Fruit fly (Drosophila melanogaster) whole organism, prepupa: ENCODE data around the gene Gk1.
A peak's percentile ranks its signal among the peaks of the same experiment; 100 is the strongest.

Experiments used
- CG10669 ChIP-seq: fragments of 200-800 bp; sonication (Bioruptor generic); optimal IDR thresholded peaks from 3 replicates; lab custom pipeline; 2018; ENCODE audit warnings: missing biosample characterization, mild to moderate bottlenecking, missing genetic modification characterization, moderate library complexity
- CG15336 ChIP-seq: fragments of 200-800 bp; sonication (Bioruptor generic); IDR thresholded peaks from 2 replicates; pipeline ENCODE4 v1.3.6; 2022; ENCODE audit warnings: missing biosample characterization, missing genetic modification characterization
- CG1621 ChIP-seq: fragments of 200-800 bp; sonication (Bioruptor generic); optimal IDR thresholded peaks from 3 replicates; lab custom pipeline; 2018; ENCODE audit warnings: missing biosample characterization, mild to moderate bottlenecking, missing genetic modification characterization
- CG31627 ChIP-seq: fragments of 200-800 bp; sonication (Bioruptor generic); optimal IDR thresholded peaks from 3 replicates; lab custom pipeline; 2016; ENCODE audit warnings: missing biosample characterization, missing genetic modification characterization
- CG32006 ChIP-seq: fragments of 200-800 bp; sonication (Bioruptor generic); optimal IDR thresholded peaks from 3 replicates; lab custom pipeline; 2017; ENCODE audit warnings: missing biosample characterization, mild to moderate bottlenecking, missing genetic modification characterization
- CG4318 ChIP-seq: fragments of 200-800 bp; sonication (Bioruptor generic); optimal IDR thresholded peaks from 3 replicates; lab custom pipeline; 2017; ENCODE audit warnings: missing biosample characterization, mild to moderate bottlenecking, missing genetic modification characterization
- CG6163 ChIP-seq: fragments of 200-800 bp; sonication (Bioruptor generic); IDR thresholded peaks from 3 replicates; pipeline ENCODE4 v1.3.6; 2022; ENCODE audit warnings: missing biosample characterization, missing genetic modification characterization
- CG6276 ChIP-seq: fragments of 200-800 bp; sonication (Bioruptor generic); optimal IDR thresholded peaks from 2 replicates; lab custom pipeline; 2017; ENCODE audit warnings: missing biosample characterization, mild to moderate bottlenecking, missing genetic modification characterization
- CG6792 ChIP-seq: fragments of 200-800 bp; sonication (Bioruptor generic); optimal IDR thresholded peaks from 3 replicates; lab custom pipeline; 2016; ENCODE audit warnings: missing biosample characterization, missing genetic modification characterization
- CG6808 ChIP-seq: fragments of 200-800 bp; sonication (Bioruptor generic); optimal IDR thresholded peaks from 3 replicates; lab custom pipeline; 2017; ENCODE audit warnings: missing biosample characterization, missing genetic modification characterization, mild to moderate bottlenecking, moderate library complexity, missing genetic modification reagents
- CG7368 ChIP-seq: fragments of 200-800 bp; sonication (Bioruptor generic); optimal IDR thresholded peaks from 3 replicates; lab custom pipeline; 2016; ENCODE audit warnings: missing biosample characterization, missing genetic modification characterization
- CG8119 ChIP-seq: fragments of 200-800 bp; sonication (Bioruptor generic); IDR thresholded peaks from 3 replicates; pipeline ENCODE4 v1.3.6; 2022; ENCODE audit warnings: missing biosample characterization, missing genetic modification characterization
- CG8632 ChIP-seq: fragments of 200-800 bp; sonication (Bioruptor generic); optimal IDR thresholded peaks from 3 replicates; lab custom pipeline; 2016; ENCODE audit warnings: missing biosample characterization, missing genetic modification characterization
- CG9139 ChIP-seq: fragments of 200-800 bp; sonication (Bioruptor generic); optimal IDR thresholded peaks from 3 replicates; lab custom pipeline; 2017; ENCODE audit warnings: missing biosample characterization, mild to moderate bottlenecking, missing genetic modification characterization
- Eip75B ChIP-seq: fragments of 200-800 bp; sonication (Bioruptor generic); optimal IDR thresholded peaks from 3 replicates; lab custom pipeline; 2016; ENCODE audit warnings: missing biosample characterization, missing genetic modification characterization
- Eip78C ChIP-seq: fragments of 200-800 bp; sonication (Bioruptor generic); peaks from one replicate; lab custom pipeline; 2016; ENCODE audit warnings: missing biosample characterization, missing genetic modification characterization
- Eip93F ChIP-seq: fragments of 200-800 bp; sonication (Bioruptor generic); optimal IDR thresholded peaks from 2 replicates; lab custom pipeline; 2016; ENCODE audit warnings: missing biosample characterization, mild to moderate bottlenecking, missing genetic modification characterization
- Ets96B ChIP-seq: fragments of 200-800 bp; optimal IDR thresholded peaks from 2 replicates; lab custom pipeline; 2019; ENCODE audit warnings: missing biosample characterization, mild to moderate bottlenecking, missing genetic modification characterization, moderate library complexity
- Gug ChIP-seq: fragments of 200-800 bp; sonication (Bioruptor generic); IDR thresholded peaks from 2 replicates; pipeline ENCODE4 v1.3.6; 2022; ENCODE audit warnings: missing biosample characterization, missing genetic modification characterization
- Met ChIP-seq: fragments of 200-800 bp; sonication (Bioruptor generic); optimal IDR thresholded peaks from 3 replicates; lab custom pipeline; 2016; ENCODE audit warnings: missing biosample characterization, missing genetic modification characterization
- Smox ChIP-seq: fragments of 200-800 bp; sonication (Bioruptor generic); optimal IDR thresholded peaks from 3 replicates; lab custom pipeline; 2016; ENCODE audit warnings: missing biosample characterization, missing genetic modification characterization
- Sox102F ChIP-seq: fragments of 200-800 bp; sonication (Bioruptor generic); optimal IDR thresholded peaks from 2 replicates; lab custom pipeline; 2016; ENCODE audit warnings: missing biosample characterization, mild to moderate bottlenecking, missing genetic modification characterization
- Sox14 ChIP-seq: fragments of 200-800 bp; sonication (Bioruptor generic); optimal IDR thresholded peaks from 3 replicates; lab custom pipeline; 2016; ENCODE audit warnings: missing biosample characterization, missing genetic modification characterization
- achi ChIP-seq: fragments of 200-800 bp; sonication (Bioruptor generic); optimal IDR thresholded peaks from 3 replicates; lab custom pipeline; 2016; ENCODE audit warnings: missing biosample characterization, missing genetic modification characterization
- dac ChIP-seq: fragments of 200-800 bp; sonication (Bioruptor generic); optimal IDR thresholded peaks from 2 replicates; lab custom pipeline; 2017; ENCODE audit warnings: missing biosample characterization, mild to moderate bottlenecking, missing genetic modification characterization
- dsx ChIP-seq: fragments of 200-800 bp; optimal IDR thresholded peaks from 3 replicates; lab custom pipeline; 2019; ENCODE audit warnings: missing biosample characterization, mild to moderate bottlenecking, missing genetic modification characterization, moderate library complexity; ENCODE audit not compliant: poor library complexity, severe bottlenecking
- eg ChIP-seq: fragments of 200-800 bp; sonication (Bioruptor generic); IDR thresholded peaks from 3 replicates; pipeline ENCODE4 v1.3.6; 2022; ENCODE audit warnings: missing biosample characterization, missing genetic modification characterization
- esn ChIP-seq: fragments of 200-800 bp; sonication (Bioruptor generic); optimal IDR thresholded peaks from 2 replicates; lab custom pipeline; 2016; ENCODE audit warnings: missing biosample characterization, mild to moderate bottlenecking, missing genetic modification characterization, moderate library complexity
- fd59A ChIP-seq: fragments of 200-800 bp; sonication (Bioruptor generic); optimal IDR thresholded peaks from 2 replicates; lab custom pipeline; 2017; ENCODE audit warnings: missing biosample characterization, mild to moderate bottlenecking, missing genetic modification characterization, missing genetic modification reagents
- fd85E ChIP-seq: fragments of 200-800 bp; sonication (Bioruptor generic); optimal IDR thresholded peaks from 3 replicates; lab custom pipeline; 2016; ENCODE audit warnings: missing biosample characterization, missing genetic modification characterization
- fkh ChIP-seq: fragments of 200-800 bp; sonication (Bioruptor generic); optimal IDR thresholded peaks from 3 replicates; lab custom pipeline; 2017; ENCODE audit warnings: missing biosample characterization, mild to moderate bottlenecking, missing genetic modification characterization, moderate library complexity
- lz ChIP-seq: fragments of 200-800 bp; sonication (Bioruptor generic); optimal IDR thresholded peaks from 3 replicates; lab custom pipeline; 2016; ENCODE audit warnings: missing biosample characterization, missing genetic modification characterization
- net ChIP-seq: fragments of 200-800 bp; sonication (Bioruptor generic); optimal IDR thresholded peaks from 3 replicates; lab custom pipeline; 2016; ENCODE audit warnings: missing biosample characterization, missing genetic modification characterization
- svp ChIP-seq: fragments of 200-800 bp; sonication (Bioruptor generic); peaks from one replicate; lab custom pipeline; 2016; ENCODE audit warnings: missing biosample characterization, missing genetic modification characterization
- topi ChIP-seq: fragments of 200-800 bp; sonication (Bioruptor generic); optimal IDR thresholded peaks from 3 replicates; lab custom pipeline; 2016; ENCODE audit warnings: missing biosample characterization, missing genetic modification characterization
- vri ChIP-seq: fragments of 200-800 bp; sonication (Bioruptor generic); optimal IDR thresholded peaks from 3 replicates; lab custom pipeline; 2016; ENCODE audit warnings: missing biosample characterization, mild to moderate bottlenecking, missing genetic modification characterization

Gk1 gene

DNA sequence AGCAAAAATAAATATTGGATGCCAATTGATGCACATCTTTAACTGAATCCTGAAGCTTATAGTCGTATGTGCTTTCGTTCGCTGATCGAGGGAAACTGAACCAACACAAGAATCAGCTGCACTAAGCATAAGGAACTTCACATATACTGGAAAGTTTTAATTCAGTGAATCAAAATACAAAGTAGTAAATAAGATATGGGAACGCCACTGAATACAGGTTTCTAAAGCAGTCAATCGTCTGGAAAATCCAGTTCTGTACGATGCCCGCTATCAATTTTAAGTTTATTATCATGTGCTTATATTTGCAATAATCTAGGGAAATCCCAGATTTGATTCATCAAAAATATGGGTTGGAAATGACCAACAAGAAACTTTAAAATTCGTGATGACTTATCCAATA, 26.6 kb upstream of the Gk1 start, which contains the start of gene CG34454:
Gene CG34454 (minus strand): TSS at position 84 of the 400 bp plus-strand sequence.
- TF ChIP-seq dsx (GFP tag; lab: Kevin White, UChicago): peak; percentile 92
- no peak for TF ChIP-seq CG4318 (GFP tag; lab: Kevin White, UChicago)

DNA sequence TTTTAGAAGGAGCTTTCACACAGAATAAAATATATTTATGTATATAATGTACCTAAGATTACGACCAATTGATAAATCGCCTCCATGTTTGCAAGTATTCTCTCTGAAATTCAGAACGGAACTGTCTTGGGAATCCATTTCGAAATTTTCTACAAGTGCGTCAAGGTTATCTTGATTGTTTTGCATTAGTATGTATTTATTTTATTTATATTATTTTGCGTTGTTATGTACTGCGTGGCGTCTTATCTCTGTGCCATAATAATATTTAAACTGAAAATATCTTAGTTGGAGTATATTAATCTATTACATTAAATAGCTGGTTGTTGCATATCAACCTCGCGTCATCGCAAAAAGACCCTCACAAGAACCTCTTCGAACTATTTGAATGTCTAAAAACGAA, 25.9 kb upstream of the Gk1 start, which contains the start of gene CG42846:
Gene CG42846 (minus strand): TSS at position 101 of the 400 bp plus-strand sequence.
- no peak for TF ChIP-seq dac (GFP tag; lab: Kevin White, UChicago)
- no peak for TF ChIP-seq Gug (GFP tag; lab: Robert Waterston, UW)
- TF ChIP-seq esn (GFP tag; lab: Kevin White, UChicago): no peak
- TF ChIP-seq Sox102F (GFP tag; lab: Kevin White, UChicago): no peak
- TF ChIP-seq lz (GFP tag; lab: Kevin White, UChicago): no peak
- TF ChIP-seq, all 60 proteins: peak for 0

DNA sequence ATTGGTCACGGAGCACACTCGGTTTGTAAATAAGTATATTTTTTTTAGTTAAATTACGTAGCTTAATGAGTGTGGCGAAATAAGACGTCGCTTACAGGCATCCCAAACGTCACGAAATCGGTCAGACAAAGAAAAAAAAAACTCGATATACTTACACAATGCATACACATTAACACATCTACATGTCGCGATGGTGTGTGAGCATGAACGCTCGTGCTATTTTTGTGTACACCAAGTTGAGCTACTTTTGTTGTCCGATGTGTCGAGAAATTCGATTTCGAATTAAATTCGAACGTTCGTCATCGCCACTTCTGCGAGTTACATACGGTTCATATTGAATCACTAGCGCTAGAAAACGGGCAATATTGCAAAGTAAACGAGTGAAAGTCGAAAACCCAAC, 19.5 kb upstream of the Gk1 start:
- TF ChIP-seq vri (GFP tag; lab: Kevin White, UChicago) (peak; percentile 6), CG15336 (GFP tag; lab: Robert Waterston, UW) (0 out of 2 replicates have a peak, but pooled peaks have one; percentile 14), Eip75B (GFP tag; lab: Kevin White, UChicago) (no peak), CG8632 (GFP tag; lab: Kevin White, UChicago) (no peak), svp (GFP tag; lab: Kevin White, UChicago) (peak; percentile 42), fd59A (no peak), Smox (GFP tag; lab: Kevin White, UChicago) (no peak), Gug (GFP tag; lab: Robert Waterston, UW) (no peak), achi (no peak), CG32006 (GFP tag; lab: Kevin White, UChicago) (no peak), Eip93F (GFP tag; lab: Kevin White, UChicago) (peak; percentile 12), CG6276 (GFP tag; lab: Kevin White, UChicago) (no peak), net (GFP tag; lab: Kevin White, UChicago) (no peak)

DNA sequence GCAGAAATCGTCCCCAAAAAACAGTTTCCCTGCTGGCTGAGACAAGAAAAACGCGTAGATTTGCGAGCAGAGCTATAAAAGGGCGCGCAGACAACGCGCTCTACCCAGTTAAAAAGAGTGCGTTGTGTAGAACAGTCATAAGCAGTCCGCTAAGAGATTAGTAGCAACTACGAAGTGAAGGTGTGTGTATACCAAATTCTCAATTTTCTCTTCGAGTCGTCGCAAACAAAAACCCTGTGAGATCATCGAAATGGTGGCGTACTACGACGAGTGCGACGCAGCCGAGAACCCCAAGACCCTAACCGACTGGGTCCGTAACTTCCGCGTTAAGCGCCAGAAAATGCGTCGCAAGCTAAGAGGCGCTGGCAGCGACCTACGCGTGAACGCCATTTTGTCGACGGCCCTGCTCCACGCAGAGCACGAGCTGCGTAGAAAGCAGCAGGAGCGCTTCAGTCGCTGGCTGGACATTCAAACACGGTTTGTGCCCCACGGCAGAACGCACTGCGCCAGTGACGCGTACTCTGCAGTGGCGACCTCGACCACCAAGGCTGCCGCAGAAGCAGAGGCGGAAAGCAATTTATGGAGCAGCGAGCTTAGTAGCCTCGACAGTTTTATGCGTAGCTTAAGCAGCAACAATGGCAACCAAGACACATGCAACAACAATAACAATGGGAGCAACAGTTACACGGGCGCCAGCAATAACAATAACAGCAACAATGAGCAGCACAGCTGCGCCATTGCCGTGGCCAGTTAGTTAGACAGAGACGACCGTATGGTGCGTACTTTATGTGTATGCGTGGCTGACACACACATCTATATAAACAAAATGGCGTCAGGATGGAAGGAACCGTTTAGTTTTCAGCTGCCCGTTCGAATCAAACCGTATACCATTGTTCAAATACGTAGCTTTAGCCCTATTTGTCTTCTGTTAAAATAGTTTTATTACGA, 18.6 kb upstream of the Gk1 start:
- TF ChIP-seq CG15336 (GFP tag; lab: Robert Waterston, UW) (peak; percentile 8; the same call in 1 of the 2 replicates), dsx (GFP tag; lab: Kevin White, UChicago) (peak; percentile 63), CG31627 (GFP tag; lab: Kevin White, UChicago) (no peak), CG1621 (tag; lab: Kevin White, UChicago) (peak; percentile 62), eg (GFP tag; lab: Robert Waterston, UW) (peak; percentile 42; the same call in 2 of the 3 replicates), CG7368 (peak; percentile 26), CG6163 (peak; percentile 39; the same call in 1 of the 3 replicates), vri (GFP tag; lab: Kevin White, UChicago) (peak; percentile 41), CG6792 (GFP tag; lab: Kevin White, UChicago) (no peak), CG8632 (GFP tag; lab: Kevin White, UChicago) (peak; percentile 1), CG9139 (GFP tag; lab: Kevin White, UChicago) (peak; percentile 41), Sox14 (peak; percentile 71), CG10669 (no peak), CG8119 (GFP tag; lab: Robert Waterston, UW) (0 out of 3 replicates have a peak, but pooled peaks have one; percentile 23), svp (GFP tag; lab: Kevin White, UChicago) (peak; percentile 80), Eip78C (GFP tag; lab: Kevin White, UChicago) (peak; percentile 59), Met (GFP tag; lab: Kevin White, UChicago) (peak; percentile 1), Ets96B (no peak), CG6808 (GFP tag; lab: Kevin White, UChicago) (peak; percentile 2), fkh (GFP tag; lab: Kevin White, UChicago) (peak; percentile 4), fd85E (GFP tag; lab: Kevin White, UChicago) (no peak), topi (peak; percentile 15)
- TF ChIP-seq, all 60 proteins: peak for 17
